Fruit fly (Drosophila melanogaster) whole organism, adult: ENCODE data around the gene ck.
A peak's percentile ranks its signal among the peaks of the same experiment; 100 is the strongest.

ENCODE experiments used
- CG11617 ChIP-seq: fragments of 200-800 bp; sonication (Bioruptor generic); optimal IDR thresholded peaks from 2 replicates; lab custom pipeline; 2017; ENCODE audit warnings: mild to moderate bottlenecking, missing biosample characterization, missing genetic modification reagents, missing genetic modification characterization
- CG12768 ChIP-seq: fragments of 200-800 bp; sonication (Bioruptor generic); optimal IDR thresholded peaks from 2 replicates; lab custom pipeline; 2017; ENCODE audit warnings: missing biosample characterization, missing genetic modification characterization, mild to moderate bottlenecking, moderate library complexity, missing genetic modification reagents
- CG14711 ChIP-seq: fragments of 200-800 bp; sonication (Bioruptor generic); optimal IDR thresholded peaks from 2 replicates; lab custom pipeline; 2018; ENCODE audit warnings: missing biosample characterization, mild to moderate bottlenecking, missing genetic modification characterization, moderate library complexity
- CG1620 ChIP-seq: fragments of 200-800 bp; sonication (Bioruptor generic); optimal IDR thresholded peaks from 2 replicates; lab custom pipeline; 2016; ENCODE audit warnings: missing biosample characterization, missing genetic modification characterization
- CG33017 ChIP-seq: fragments of 200-800 bp; sonication (Bioruptor generic); optimal IDR thresholded peaks from 2 replicates; lab custom pipeline; 2018; ENCODE audit warnings: missing biosample characterization, mild to moderate bottlenecking, missing genetic modification characterization, moderate library complexity
- CG5204 ChIP-seq: fragments of 200-800 bp; sonication (Bioruptor generic); optimal IDR thresholded peaks from 2 replicates; lab custom pipeline; 2016; ENCODE audit warnings: missing biosample characterization, missing genetic modification characterization
- CG7045 ChIP-seq: fragments of 200-800 bp; sonication (Bioruptor generic); optimal IDR thresholded peaks from 2 replicates; lab custom pipeline; 2017; ENCODE audit warnings: missing biosample characterization, mild to moderate bottlenecking, missing genetic modification characterization
- CG7101 ChIP-seq: fragments of 200-800 bp; sonication (Bioruptor generic); optimal IDR thresholded peaks from 2 replicates; lab custom pipeline; 2018; ENCODE audit warnings: missing biosample characterization, mild to moderate bottlenecking, missing genetic modification characterization, moderate library complexity
- Clk ChIP-seq: fragments of 200-800 bp; sonication (Bioruptor generic); optimal IDR thresholded peaks from 2 replicates; lab custom pipeline; 2017; ENCODE audit warnings: missing biosample characterization, missing genetic modification characterization
- Crg-1 ChIP-seq: fragments of 200-800 bp; sonication (Bioruptor generic); optimal IDR thresholded peaks from 2 replicates; lab custom pipeline; 2016; ENCODE audit warnings: missing biosample characterization, missing genetic modification characterization
- Hr96 ChIP-seq: fragments of 200-800 bp; sonication (Bioruptor generic); optimal IDR thresholded peaks from 2 replicates; lab custom pipeline; 2016; ENCODE audit warnings: missing biosample characterization, missing genetic modification characterization
- Mnt ChIP-seq: fragments of 200-800 bp; sonication (Bioruptor generic); optimal IDR thresholded peaks from 2 replicates; lab custom pipeline; 2016; ENCODE audit warnings: missing biosample characterization, mild to moderate bottlenecking, missing genetic modification characterization
- bab1 ChIP-seq: fragments of 200-800 bp; sonication (Bioruptor generic); optimal IDR thresholded peaks from 3 replicates; lab custom pipeline; 2019; ENCODE audit warnings: missing biosample characterization, mild to moderate bottlenecking, missing genetic modification characterization, moderate library complexity
- cic ChIP-seq: fragments of 200-800 bp; sonication (Bioruptor generic); optimal IDR thresholded peaks from 2 replicates; lab custom pipeline; 2017; ENCODE audit warnings: missing biosample characterization, mild to moderate bottlenecking, missing genetic modification characterization, moderate library complexity
- cnc ChIP-seq, 2 experiments: fragments of >200 bp; optimal IDR thresholded peaks; 2 replicates each; lab custom pipeline; 2017
- kay ChIP-seq: fragments of 200-800 bp; sonication (Bioruptor generic); peaks from one replicate; lab custom pipeline; 2016; ENCODE audit warnings: missing biosample characterization, missing genetic modification characterization, borderline replicate concordance
- ovo ChIP-seq: fragments of 200-800 bp; sonication (Bioruptor generic); optimal IDR thresholded peaks from 2 replicates; lab custom pipeline; 2016; ENCODE audit warnings: missing biosample characterization, missing genetic modification characterization
- pad ChIP-seq: fragments of 200-800 bp; sonication (Bioruptor generic); optimal IDR thresholded peaks from 3 replicates; lab custom pipeline; 2017; ENCODE audit warnings: missing biosample characterization, missing genetic modification characterization, mild to moderate bottlenecking, moderate library complexity, missing genetic modification reagents
- tj ChIP-seq: fragments of 200-800 bp; sonication (Bioruptor generic); optimal IDR thresholded peaks from 3 replicates; lab custom pipeline; 2017; ENCODE audit warnings: missing biosample characterization, mild to moderate bottlenecking, missing genetic modification characterization, moderate library complexity
- toe ChIP-seq: fragments of 200-800 bp; sonication (Bioruptor generic); optimal IDR thresholded peaks from 2 replicates; lab custom pipeline; 2016; ENCODE audit warnings: missing biosample characterization, missing genetic modification characterization

The ck gene

dm6 chr2L:15052805-15053388 lies 4.8 kb downstream of the ck start:
- TF ChIP-seq toe (GFP tag; lab: Kevin White, UChicago) = no peak
- TF ChIP-seq ovo = no peak
- no peak for TF ChIP-seq Hr96 (GFP tag; lab: Kevin White, UChicago)
- TF ChIP-seq Mnt (GFP tag; lab: Kevin White, UChicago) = no peak

- no peak for TF ChIP-seq CG7045 (GFP tag; lab: Kevin White, UChicago)
- no peak for TF ChIP-seq kay (GFP tag; lab: Kevin White, UChicago)
- TF ChIP-seq CG5204 = no peak
- TF ChIP-seq CG11617 (GFP tag; lab: Kevin White, UChicago) = no peak
- TF ChIP-seq Mnt (GFP tag; lab: Kevin White, UChicago) = no peak
- no peak for TF ChIP-seq ovo
- TF ChIP-seq tj (GFP tag; lab: Kevin White, UChicago) = no peak
- TF ChIP-seq Crg-1 (GFP tag; lab: Kevin White, UChicago) = no peak
- TF ChIP-seq pad (GFP tag; lab: Kevin White, UChicago) = no peak
- no peak for TF ChIP-seq CG12768 (GFP tag; lab: Kevin White, UChicago)
- no peak for TF ChIP-seq bab1 (GFP tag; lab: Kevin White, UChicago)
These were observed 13.9 kb downstream of the ck start for dm6 chr2L:15043718-15044117.

DNA sequence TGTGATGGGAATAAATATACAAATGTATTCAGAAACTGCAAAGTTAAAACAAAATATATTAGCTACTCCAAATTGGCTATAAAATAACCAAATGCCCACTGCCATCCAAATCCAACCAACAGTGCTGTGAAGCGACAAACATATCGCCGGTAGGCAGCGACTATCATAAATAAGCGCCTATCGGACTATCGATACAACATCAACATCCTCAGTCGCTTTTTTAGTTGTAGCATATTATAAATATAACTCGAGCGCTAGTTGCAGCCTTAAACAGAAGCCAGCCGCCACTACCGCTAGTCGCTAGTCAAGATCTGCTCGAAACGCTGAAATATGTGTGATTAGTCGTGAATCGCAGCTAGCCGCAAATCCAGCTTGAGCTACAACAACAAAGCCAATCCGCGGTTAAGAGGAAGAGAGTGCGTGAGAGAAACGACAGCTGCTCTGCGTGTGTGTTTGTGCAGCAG lies 18.3 kb downstream of the ck start:
- TF ChIP-seq Clk (no peak), CG5204 (peak; percentile 12), toe (GFP tag; lab: Kevin White, UChicago) (peak; percentile 41), tj (GFP tag; lab: Kevin White, UChicago) (no peak), bab1 (GFP tag; lab: Kevin White, UChicago) (peak; percentile 40), CG7101 (peak; percentile 45), Mnt (GFP tag; lab: Kevin White, UChicago) (peak; percentile 18), kay (GFP tag; lab: Kevin White, UChicago) (no peak), CG7045 (GFP tag; lab: Kevin White, UChicago) (no peak), CG12768 (GFP tag; lab: Kevin White, UChicago) (peak; percentile 15), CG14711 (tag; lab: Kevin White, UChicago) (peak; percentile 36), CG33017 (tag; lab: Kevin White, UChicago) (no peak), CG1620 (GFP tag; lab: Kevin White, UChicago) (peak; percentile 56), Crg-1 (GFP tag; lab: Kevin White, UChicago) (peak; percentile 47), cic (no peak), Hr96 (GFP tag; lab: Kevin White, UChicago) (peak; percentile 61), cnc (optimal IDR thresholded peaks at IDR 0.05; lab: Kevin White, UChicago) (no peak), pad (GFP tag; lab: Kevin White, UChicago) (peak; percentile 54), CG11617 (GFP tag; lab: Kevin White, UChicago) (no peak), ovo (no peak)

DNA sequence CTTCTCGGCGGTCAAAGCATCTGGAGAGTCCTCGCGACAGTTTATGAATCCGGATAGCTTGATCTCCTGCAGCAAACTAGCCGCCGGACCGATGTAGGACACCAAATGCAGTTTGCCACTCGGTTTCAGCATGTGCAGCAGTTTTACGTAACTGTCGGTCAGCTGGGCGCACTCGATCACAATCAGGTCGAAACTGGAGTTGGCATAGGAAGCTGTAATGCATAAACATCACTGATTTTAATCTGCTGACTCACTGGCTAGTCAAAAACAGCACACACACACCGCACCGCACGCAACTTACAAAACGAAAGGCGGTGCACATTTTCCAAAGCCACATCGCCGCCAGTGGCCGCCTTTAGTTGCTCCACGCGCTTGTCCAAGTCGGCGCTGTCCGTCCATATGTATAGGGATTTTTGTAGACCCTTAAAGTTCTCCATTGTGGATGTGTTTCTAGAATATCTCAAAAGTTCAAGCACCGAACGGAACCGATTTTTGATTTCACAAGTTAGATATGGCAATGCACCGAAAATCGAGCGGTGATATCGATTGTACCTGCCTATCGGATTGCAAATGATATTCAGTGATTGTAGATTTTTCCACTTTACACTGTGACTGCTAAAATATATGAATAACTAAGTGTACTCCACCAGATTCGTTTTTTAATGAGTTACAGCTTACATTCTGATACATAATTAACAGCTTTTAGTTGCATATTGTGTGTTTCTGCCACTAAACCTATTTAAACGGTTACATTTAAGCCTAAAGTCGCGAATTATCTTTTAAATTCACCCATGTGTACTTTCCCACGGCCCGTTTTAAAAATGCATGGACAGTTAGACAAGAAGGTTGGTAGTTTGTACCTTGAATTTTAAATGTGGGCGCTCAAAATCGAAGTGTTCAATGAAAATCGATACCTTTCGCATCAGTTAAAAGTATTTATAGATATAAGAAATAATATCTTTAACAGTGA lies 19.0 kb downstream of the ck start, which contains the start of gene CIAPIN1:
Gene CIAPIN1, minus strand, starts transcription at position 523 of the 970 bp plus-strand sequence.
- TF ChIP-seq cnc (optimal IDR thresholded peaks at IDR 0.05; lab: Kevin White, UChicago) (peak; percentile 79 to 86), CG33017 (tag; lab: Kevin White, UChicago) (no peak), kay (GFP tag; lab: Kevin White, UChicago) (peak; percentile 38)

dm6 chr2L:15035366-15035765 lies 22.3 kb downstream of the ck start, which contains the start of gene yellow-c:
Gene yellow-c, plus strand, starts transcription at chr2L:15035394.
- TF ChIP-seq cnc (optimal IDR thresholded peaks at IDR 0.05; lab: Kevin White, UChicago) = no peak
- TF ChIP-seq tj (GFP tag; lab: Kevin White, UChicago) = no peak
- TF ChIP-seq CG33017 (tag; lab: Kevin White, UChicago) = no peak
- no peak for TF ChIP-seq CG7101
- TF ChIP-seq bab1 (GFP tag; lab: Kevin White, UChicago) = no peak
- TF ChIP-seq Clk = no peak
- no peak for TF ChIP-seq CG12768 (GFP tag; lab: Kevin White, UChicago)
- no peak for TF ChIP-seq kay (GFP tag; lab: Kevin White, UChicago)
- no peak for TF ChIP-seq Hr96 (GFP tag; lab: Kevin White, UChicago)

DNA sequence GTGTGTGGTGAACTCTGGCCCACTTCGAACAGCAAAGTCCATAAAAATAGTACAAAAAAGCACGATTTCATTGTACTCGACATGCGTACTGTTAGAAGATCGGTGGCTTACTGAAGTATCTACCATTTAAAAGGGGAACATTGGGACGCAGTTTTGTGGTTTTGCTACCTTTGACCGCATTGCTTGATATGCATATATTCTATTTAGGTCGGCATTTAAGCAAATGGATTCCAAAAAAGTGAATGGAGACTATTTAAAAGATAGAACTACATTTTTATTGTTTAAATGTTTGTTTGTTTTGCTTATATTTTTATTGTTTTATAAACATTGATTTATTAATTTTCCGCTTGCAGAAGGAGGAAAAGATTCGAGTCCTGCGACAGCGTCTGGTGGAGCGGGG lies 26.0 kb downstream of the ck start, which contains the start of gene CG31832:
Gene CG31832, minus strand, starts transcription at position 101 of the 400 bp plus-strand sequence.
- TF ChIP-seq Crg-1 (GFP tag; lab: Kevin White, UChicago) = no peak
- peak; percentile 20 for TF ChIP-seq kay (GFP tag; lab: Kevin White, UChicago)
